Worm (Caenorhabditis elegans): ENCODE results near the gene srg-59.

The srg-59 gene

ce11 chrV:2725225-2725624, at the start of gene srg-59:
Gene srg-59, minus strand, starts transcription at chrV:2725325.
- TF ChIP-seq T22C8.4 (GFP tag; IDR thresholded peaks at IDR 0.05) = no peak
- TF ChIP-seq ztf-23 (GFP tag; IDR thresholded peaks at IDR 0.05) = no peak
- no peak for TF ChIP-seq klf-2 (GFP tag; conservative IDR thresholded peaks at IDR 0.05)
- no peak for TF ChIP-seq ref-1 (GFP tag; conservative IDR thresholded peaks at IDR 0.05)
- no peak for TF ChIP-seq flt-1 (GFP tag; IDR thresholded peaks at IDR 0.05)
- no peak for TF ChIP-seq cog-1 (tag; optimal IDR thresholded peaks at IDR 0.05)
- no peak for TF ChIP-seq ztf-29 (GFP tag; IDR thresholded peaks at IDR 0.05)
- no peak for TF ChIP-seq tab-1 (GFP tag; IDR thresholded peaks at IDR 0.05)
- no peak for TF ChIP-seq med-1 (GFP tag; optimal IDR thresholded peaks at IDR 0.05; ENCODE audit: insufficient read depth)

- TF ChIP-seq ztf-23 (GFP tag; IDR thresholded peaks at IDR 0.05) (no peak), med-1 (GFP tag; optimal IDR thresholded peaks at IDR 0.05; ENCODE audit: insufficient read depth) (no peak), cog-1 (tag; optimal IDR thresholded peaks at IDR 0.05) (no peak), flt-1 (GFP tag; IDR thresholded peaks at IDR 0.05) (no peak), T22C8.4 (GFP tag; IDR thresholded peaks at IDR 0.05) (no peak), tab-1 (GFP tag; IDR thresholded peaks at IDR 0.05) (no peak), klf-2 (GFP tag; conservative IDR thresholded peaks at IDR 0.05) (no peak)
These were observed 48.9 kb upstream of the srg-59 start, which contains the start of gene srj-18 for ce11 chrV:2774042-2774441. Gene srj-18, plus strand, starts transcription at chrV:2774342.

ce11 chrV:2771560-2771959, 46.4 kb upstream of the srg-59 start, which contains the start of gene srh-56:
Gene srh-56, plus strand, starts transcription at chrV:2771860.
- TF ChIP-seq flt-1 (GFP tag; IDR thresholded peaks at IDR 0.05) (no peak), med-1 (GFP tag; optimal IDR thresholded peaks at IDR 0.05; ENCODE audit: insufficient read depth) (no peak), tab-1 (GFP tag; IDR thresholded peaks at IDR 0.05) (no peak), ztf-29 (GFP tag; IDR thresholded peaks at IDR 0.05) (no peak), klf-2 (GFP tag; conservative IDR thresholded peaks at IDR 0.05) (no peak), T22C8.4 (GFP tag; IDR thresholded peaks at IDR 0.05) (no peak), ref-1 (GFP tag; conservative IDR thresholded peaks at IDR 0.05) (no peak), cog-1 (tag; optimal IDR thresholded peaks at IDR 0.05) (no peak), ztf-23 (GFP tag; IDR thresholded peaks at IDR 0.05) (no peak)

- TF ChIP-seq ztf-29 (GFP tag; IDR thresholded peaks at IDR 0.05) (no peak), ztf-23 (GFP tag; IDR thresholded peaks at IDR 0.05) (no peak), T22C8.4 (GFP tag; IDR thresholded peaks at IDR 0.05) (no peak), ref-1 (GFP tag; conservative IDR thresholded peaks at IDR 0.05) (no peak), tab-1 (GFP tag; IDR thresholded peaks at IDR 0.05) (no peak), flt-1 (GFP tag; IDR thresholded peaks at IDR 0.05) (no peak)
These were observed 44.6 kb upstream of the srg-59 start, which contains the start of gene dhs-15 for ce11 chrV:2769754-2770153. Gene dhs-15, minus strand, starts transcription at chrV:2769854.

- no peak for TF ChIP-seq ztf-23 (GFP tag; IDR thresholded peaks at IDR 0.05)
These were observed 42.3 kb upstream of the srg-59 start, which contains the start of gene R05D8.9 for ce11 chrV:2767465-2767864. Gene R05D8.9, minus strand, starts transcription at chrV:2767565.

ce11 chrV:2765052-2765451, 39.9 kb upstream of the srg-59 start, which contains the start of gene dhs-14:
Gene dhs-14, minus strand, starts transcription at chrV:2765200.
- no peak for TF ChIP-seq tab-1 (GFP tag; IDR thresholded peaks at IDR 0.05)
- TF ChIP-seq ztf-29 (GFP tag; IDR thresholded peaks at IDR 0.05) = no peak
- TF ChIP-seq med-1 (GFP tag; optimal IDR thresholded peaks at IDR 0.05; ENCODE audit: insufficient read depth) = no peak
- no peak for TF ChIP-seq cog-1 (tag; optimal IDR thresholded peaks at IDR 0.05)
- no peak for TF ChIP-seq ref-1 (GFP tag; conservative IDR thresholded peaks at IDR 0.05)
- TF ChIP-seq ztf-23 (GFP tag; IDR thresholded peaks at IDR 0.05) = no peak
- no peak for TF ChIP-seq flt-1 (GFP tag; IDR thresholded peaks at IDR 0.05)
- TF ChIP-seq klf-2 (GFP tag; conservative IDR thresholded peaks at IDR 0.05) = no peak
- TF ChIP-seq T22C8.4 (GFP tag; IDR thresholded peaks at IDR 0.05) = no peak

ce11 chrV:2763105-2763504, 38.0 kb upstream of the srg-59 start, which contains the start of gene R05D8.7:
Gene R05D8.7, minus strand, starts transcription at chrV:2763208.
- TF ChIP-seq ref-1 (GFP tag; conservative IDR thresholded peaks at IDR 0.05) (no peak), med-1 (GFP tag; optimal IDR thresholded peaks at IDR 0.05; ENCODE audit: insufficient read depth) (no peak), tab-1 (GFP tag; IDR thresholded peaks at IDR 0.05) (no peak), T22C8.4 (GFP tag; IDR thresholded peaks at IDR 0.05) (no peak)

- TF ChIP-seq med-1 (GFP tag; optimal IDR thresholded peaks at IDR 0.05; ENCODE audit: insufficient read depth) = no peak
- TF ChIP-seq tab-1 (GFP tag; IDR thresholded peaks at IDR 0.05) = no peak
- TF ChIP-seq flt-1 (GFP tag; IDR thresholded peaks at IDR 0.05) = no peak
- TF ChIP-seq klf-2 (GFP tag; conservative IDR thresholded peaks at IDR 0.05) = no peak
- TF ChIP-seq ztf-23 (GFP tag; IDR thresholded peaks at IDR 0.05) = no peak
- TF ChIP-seq T22C8.4 (GFP tag; IDR thresholded peaks at IDR 0.05) = no peak
These were observed 36.3 kb upstream of the srg-59 start for ce11 chrV:2761470-2761869.

ce11 chrV:2759456-2759855, 34.3 kb upstream of the srg-59 start, which contains the start of gene srg-58:
Gene srg-58, minus strand, starts transcription at chrV:2759556.
- no peak for TF ChIP-seq T22C8.4 (GFP tag; IDR thresholded peaks at IDR 0.05)
- no peak for TF ChIP-seq ref-1 (GFP tag; conservative IDR thresholded peaks at IDR 0.05)
- no peak for TF ChIP-seq klf-2 (GFP tag; conservative IDR thresholded peaks at IDR 0.05)
- TF ChIP-seq ztf-23 (GFP tag; IDR thresholded peaks at IDR 0.05) = no peak
- no peak for TF ChIP-seq tab-1 (GFP tag; IDR thresholded peaks at IDR 0.05)
- no peak for TF ChIP-seq med-1 (GFP tag; optimal IDR thresholded peaks at IDR 0.05; ENCODE audit: insufficient read depth)
- no peak for TF ChIP-seq flt-1 (GFP tag; IDR thresholded peaks at IDR 0.05)
- no peak for TF ChIP-seq cog-1 (tag; optimal IDR thresholded peaks at IDR 0.05)
- no peak for TF ChIP-seq ztf-29 (GFP tag; IDR thresholded peaks at IDR 0.05)

- no peak for TF ChIP-seq ref-1 (GFP tag; conservative IDR thresholded peaks at IDR 0.05)
- TF ChIP-seq cog-1 (tag; optimal IDR thresholded peaks at IDR 0.05) = no peak
- no peak for TF ChIP-seq ztf-29 (GFP tag; IDR thresholded peaks at IDR 0.05)
- no peak for TF ChIP-seq med-1 (GFP tag; optimal IDR thresholded peaks at IDR 0.05; ENCODE audit: insufficient read depth)
- no peak for TF ChIP-seq flt-1 (GFP tag; IDR thresholded peaks at IDR 0.05)
- no peak for TF ChIP-seq T22C8.4 (GFP tag; IDR thresholded peaks at IDR 0.05)
- TF ChIP-seq klf-2 (GFP tag; conservative IDR thresholded peaks at IDR 0.05) = 0 out of 2 replicates have a peak, but pooled peaks have one; percentile 11
- TF ChIP-seq tab-1 (GFP tag; IDR thresholded peaks at IDR 0.05) = 0 out of 2 replicates have a peak, but pooled peaks have one; percentile 39
- TF ChIP-seq ztf-23 (GFP tag; IDR thresholded peaks at IDR 0.05) = no peak
These were observed 33.3 kb upstream of the srg-59 start for ce11 chrV:2758437-2758836.
